Worm (Caenorhabditis elegans) whole organism, young adult: ENCODE data around the gene srx-33.

ENCODE experiments used
- B0336.3 ChIP-seq: fragments of 200-800 bp; sonication (Bioruptor generic); IDR thresholded peaks from 2 replicates; pipeline ENCODE4 v1.3.6; 2022; ENCODE audit warnings: missing genetic modification characterization, missing compliant biosample characterization
- ama-1 ChIP-seq, 3 experiments: fragments of 150-350 bp in 1 of 3; sonication (generic microtip) in 2 of 3; optimal IDR thresholded peaks; 2 replicates each; lab custom pipeline; 2014 to 2018; ENCODE audit warnings: missing biosample characterization in 2 of 3, missing genetic modification characterization in 2 of 3, missing genetic modification reagents in 2 of 3
- cebp-1 ChIP-seq, 2 experiments: fragments of 200-800 bp in 1 of 2; sonication (Bioruptor generic) in 1 of 2; sonication (generic microtip) in 1 of 2; IDR thresholded peaks in 1 of 2; optimal IDR thresholded peaks in 1 of 2; 2 replicates each; pipeline versions ENCODE4 v1.3.6 to Lab custom; 2017 to 2022; ENCODE audit warnings: missing compliant biosample characterization in 2 of 2, missing genetic modification characterization in 2 of 2, mild to moderate bottlenecking in 1 of 2, missing genetic modification reagents in 1 of 2, moderate library complexity in 1 of 2
- nhr-90 ChIP-seq: sonication (generic microtip); optimal IDR thresholded peaks from 2 replicates; lab custom pipeline; 2016; ENCODE audit warnings: missing genotype, mild to moderate bottlenecking, missing genetic modification characterization, missing compliant biosample characterization
- rpc-1 ChIP-seq, 2 experiments: fragments of 150-350 bp in 1 of 2; sonication (generic microtip) in 1 of 2; optimal IDR thresholded peaks; 2 replicates each; lab custom pipeline; 2014 to 2018; ENCODE audit warnings: missing biosample characterization in 1 of 2, missing genetic modification characterization in 1 of 2, missing genetic modification reagents in 1 of 2, missing genotype in 1 of 2

ce11 chrV:7136859-7137258 lies 18.2 kb upstream of the srx-33 start:
- TF ChIP-seq ama-1 (optimal IDR thresholded peaks at IDR 0.05; lab: Kevin White, UChicago), result no peak
- TF ChIP-seq ama-1 (GFP tag; optimal IDR thresholded peaks at IDR 0.05; lab: Kevin White, UChicago), result no peak
- TF ChIP-seq cebp-1 (GFP tag; IDR thresholded peaks at IDR 0.05; lab: Robert Waterston, UW), result no peak
- no peak for TF ChIP-seq cebp-1 (tag; optimal IDR thresholded peaks at IDR 0.05; lab: Kevin White, UChicago)
- no peak for TF ChIP-seq nhr-90 (tag; lab: Kevin White, UChicago)
- no peak for TF ChIP-seq B0336.3 (GFP tag; lab: Robert Waterston, UW)
- no peak for TF ChIP-seq rpc-1 (optimal IDR thresholded peaks at IDR 0.05; lab: Kevin White, UChicago)
- no peak for TF ChIP-seq rpc-1 (tag; optimal IDR thresholded peaks at IDR 0.05; lab: Kevin White, UChicago)
